Worm (Caenorhabditis elegans): ENCODE results near the gene srh-30.
A peak's percentile ranks its signal among the peaks of the same experiment; 100 is the strongest.

srh-30 gene

DNA sequence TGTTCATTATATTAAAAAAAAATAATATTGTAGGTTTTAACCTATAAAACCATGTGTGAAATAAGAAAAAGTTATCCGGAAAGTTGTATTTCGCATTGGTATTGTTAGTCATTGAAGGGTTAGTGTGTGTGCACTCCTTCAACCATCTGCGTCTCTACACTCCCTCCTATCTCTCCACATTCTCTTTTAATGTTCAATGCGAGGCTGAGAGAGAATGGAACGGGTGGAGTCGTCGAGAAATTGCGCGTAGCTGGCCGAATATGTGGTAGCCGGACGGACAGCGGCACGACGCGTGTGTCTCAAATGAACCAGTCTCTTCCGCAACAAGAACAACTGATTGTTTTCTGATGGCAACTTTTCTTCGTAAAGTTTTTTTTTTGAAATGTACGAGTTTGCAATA, 25.3 kb upstream of the srh-30 start:
- no peak for TF ChIP-seq ztf-4 (tag; optimal IDR thresholded peaks at IDR 0.05)
- peak; percentile 63 for TF ChIP-seq nfya-1 (tag; optimal IDR thresholded peaks at IDR 0.05; ENCODE audit: insufficient read depth)
- no peak for TF ChIP-seq nhr-77 (tag; optimal IDR thresholded peaks at IDR 0.05)
- TF ChIP-seq jun-1 (tag; optimal IDR thresholded peaks at IDR 0.05): no peak
- no peak for TF ChIP-seq elt-1 (tag; optimal IDR thresholded peaks at IDR 0.05)
- TF ChIP-seq egl-5 (tag; optimal IDR thresholded peaks at IDR 0.05): peak; percentile 47
- TF ChIP-seq unc-62 (GFP tag; optimal IDR thresholded peaks at IDR 0.05): no peak
- TF ChIP-seq nhr-43 (tag; optimal IDR thresholded peaks at IDR 0.05; ENCODE audit: poor library complexity, severe bottlenecking): no peak
- TF ChIP-seq eor-1 (tag; optimal IDR thresholded peaks at IDR 0.05): no peak
- TF ChIP-seq egl-27 (tag; optimal IDR thresholded peaks at IDR 0.05): no peak
- peak; percentile 10 for TF ChIP-seq R02D3.7 (tag; optimal IDR thresholded peaks at IDR 0.05)
- TF ChIP-seq nhr-28 (tag; optimal IDR thresholded peaks at IDR 0.05): no peak
- no peak for TF ChIP-seq fkh-2 (tag; optimal IDR thresholded peaks at IDR 0.05)
- TF ChIP-seq pha-4 (tag; optimal IDR thresholded peaks at IDR 0.05): peak; percentile 58
- peak; percentile 16 for TF ChIP-seq elt-2 (tag; optimal IDR thresholded peaks at IDR 0.05)
- TF ChIP-seq hmg-11 (tag; optimal IDR thresholded peaks at IDR 0.05): peak; percentile 88
- peak; percentile 83 for TF ChIP-seq lin-39 (tag; optimal IDR thresholded peaks at IDR 0.05)
- TF ChIP-seq ceh-9 (tag; optimal IDR thresholded peaks at IDR 0.05): no peak
- no peak for TF ChIP-seq nhr-76 (tag; optimal IDR thresholded peaks at IDR 0.05)
- no peak for TF ChIP-seq nhr-237 (tag; optimal IDR thresholded peaks at IDR 0.05)
- peak; percentile 65 for TF ChIP-seq nhr-23 (tag; optimal IDR thresholded peaks at IDR 0.05)
- TF ChIP-seq lin-15B (tag; optimal IDR thresholded peaks at IDR 0.05): no peak
- no peak for TF ChIP-seq daf-12 (tag; optimal IDR thresholded peaks at IDR 0.05)
- peak; percentile 11 for TF ChIP-seq snpc-4 (tag; optimal IDR thresholded peaks at IDR 0.05)
- TF ChIP-seq ceh-28 (tag; optimal IDR thresholded peaks at IDR 0.05): no peak
- TF ChIP-seq pqm-1 (tag; optimal IDR thresholded peaks at IDR 0.05): no peak
- TF ChIP-seq ceh-82 (tag; optimal IDR thresholded peaks at IDR 0.05): no peak
- TF ChIP-seq nhr-25 (tag; optimal IDR thresholded peaks at IDR 0.05): no peak
- TF ChIP-seq nhr-11 (tag; optimal IDR thresholded peaks at IDR 0.05): no peak
- no peak for TF ChIP-seq fos-1 (tag; optimal IDR thresholded peaks at IDR 0.05)
- no peak for TF ChIP-seq unc-39 (tag; optimal IDR thresholded peaks at IDR 0.05)
- no peak for TF ChIP-seq nhr-12 (tag; optimal IDR thresholded peaks at IDR 0.05)

DNA sequence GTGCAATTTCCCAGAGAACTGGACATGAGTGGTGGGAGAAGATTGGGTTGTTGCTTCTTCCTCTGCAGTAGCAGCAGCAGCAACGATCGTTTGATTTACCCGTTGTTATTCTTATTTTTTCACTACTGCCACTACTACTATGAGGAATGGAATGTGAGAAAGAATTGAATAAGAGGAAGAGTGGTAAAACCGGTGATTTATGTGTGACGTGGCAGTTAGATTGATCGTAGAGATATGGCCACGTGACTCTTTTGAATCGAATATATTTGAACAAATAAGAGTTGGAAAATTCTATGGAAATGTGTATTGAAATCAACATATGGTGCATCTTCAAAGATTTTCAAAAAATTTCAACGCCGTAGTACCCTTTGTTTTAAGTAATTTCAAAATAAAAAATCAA, 24.7 kb upstream of the srh-30 start:
- TF ChIP-seq R02D3.7 (tag; optimal IDR thresholded peaks at IDR 0.05): no peak
- no peak for TF ChIP-seq tbx-2 (tag; optimal IDR thresholded peaks at IDR 0.05)
- TF ChIP-seq nhr-77 (tag; optimal IDR thresholded peaks at IDR 0.05): no peak
- TF ChIP-seq lin-15B (tag; optimal IDR thresholded peaks at IDR 0.05): no peak
- TF ChIP-seq ztf-11 (tag; optimal IDR thresholded peaks at IDR 0.05): no peak
- TF ChIP-seq ceh-9 (tag; optimal IDR thresholded peaks at IDR 0.05): no peak
- no peak for TF ChIP-seq ceh-16 (tag; optimal IDR thresholded peaks at IDR 0.05)
- TF ChIP-seq snpc-4 (tag; optimal IDR thresholded peaks at IDR 0.05): no peak
- no peak for TF ChIP-seq zag-1 (tag; optimal IDR thresholded peaks at IDR 0.05)
- TF ChIP-seq elt-3 (tag; optimal IDR thresholded peaks at IDR 0.05): no peak
- no peak for TF ChIP-seq fkh-10 (GFP tag; optimal IDR thresholded peaks at IDR 0.05)
- no peak for TF ChIP-seq unc-62 (GFP tag; optimal IDR thresholded peaks at IDR 0.05)

DNA sequence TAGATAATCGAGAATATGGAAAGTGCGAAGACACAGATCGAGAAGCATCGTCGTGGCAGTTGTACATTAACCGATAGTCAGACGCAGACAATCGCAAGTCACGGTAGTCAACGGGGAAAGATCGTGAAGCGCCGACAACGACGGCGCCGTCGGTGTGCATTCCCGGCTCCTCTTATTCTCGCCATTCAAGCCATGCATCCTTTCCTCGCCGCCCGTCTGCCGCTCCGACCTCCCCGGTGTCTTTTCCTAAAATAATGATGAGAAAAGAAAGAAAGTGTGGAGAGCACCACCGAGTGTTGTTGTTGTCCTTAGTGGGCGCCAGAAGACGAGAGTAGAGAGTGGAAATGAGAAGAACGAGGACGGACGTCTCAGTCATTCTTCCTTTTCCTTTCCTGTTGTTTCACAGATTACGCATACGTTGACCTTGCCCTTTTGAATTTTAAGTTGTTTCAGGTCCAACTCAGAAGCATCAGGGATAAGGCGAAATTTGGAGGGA, 22.2 kb upstream of the srh-30 start, which contains the start of gene ZC404.1:
Gene ZC404.1 (plus strand): TSS at position 446 of the 496 bp plus-strand sequence.
- TF ChIP-seq lin-39 (tag; optimal IDR thresholded peaks at IDR 0.05) (peak; percentile 28), aly-2 (tag; optimal IDR thresholded peaks at IDR 0.05) (no peak), skn-1 (tag; optimal IDR thresholded peaks at IDR 0.05) (no peak), ztf-4 (tag; optimal IDR thresholded peaks at IDR 0.05) (no peak), snpc-4 (tag; optimal IDR thresholded peaks at IDR 0.05) (peak; percentile 71)

Measured in whole organism, L3 larva.